Fruit fly (Drosophila melanogaster) S2 (cell line): ENCODE measurements around the gene Snoo.
A peak's percentile ranks its signal among the peaks of the same experiment; 100 is the strongest.

Experiments
- CG8478 ChIP-seq: fragments of >200 bp; optimal IDR thresholded peaks from 2 replicates; lab custom pipeline; 2018
- CTCF ChIP-seq, 2 experiments: fragments of >200 bp; optimal IDR thresholded peaks; 2 replicates each; lab custom pipeline; 2018

Snoo gene

dm6 chr2L:7879292-7879894 lies 104.6 kb downstream of the Snoo start, which contains the start of gene spz3:
TSS of gene spz3 (minus strand) at chr2L:7879552.
- no peak for TF ChIP-seq CTCF (optimal IDR thresholded peaks at IDR 0.05; lab: Kevin White, UChicago)
- TF ChIP-seq CG8478 (lab: Kevin White, UChicago), result no peak

DNA sequence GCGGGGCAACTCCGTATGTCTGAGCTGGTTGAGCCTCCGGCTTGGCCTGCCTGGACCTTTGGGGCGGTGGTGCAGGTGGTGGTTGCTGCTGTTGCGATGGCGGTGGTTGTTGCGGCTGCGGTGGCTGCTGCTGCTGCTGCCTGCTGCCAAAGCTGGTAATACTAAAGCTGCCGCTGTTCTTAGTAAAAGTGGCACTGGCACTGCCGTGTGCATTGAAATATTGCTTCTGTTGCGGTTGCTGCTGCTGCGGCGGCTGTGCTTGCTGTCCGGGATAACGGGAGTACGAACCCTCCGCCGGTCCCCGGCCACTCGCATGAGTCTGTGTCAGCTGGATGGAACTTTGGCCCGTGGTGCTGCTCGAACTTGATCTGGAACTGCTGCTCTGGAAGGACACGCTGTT lies 105.6 kb downstream of the Snoo start:
- no peak for TF ChIP-seq CTCF (optimal IDR thresholded peaks at IDR 0.05; lab: Kevin White, UChicago)
- no peak for TF ChIP-seq CG8478 (lab: Kevin White, UChicago)

dm6 chr2L:7876520-7877232 lies 107.3 kb downstream of the Snoo start:
- no peak for TF ChIP-seq CTCF (optimal IDR thresholded peaks at IDR 0.05; lab: Kevin White, UChicago)
- no peak for TF ChIP-seq CG8478 (lab: Kevin White, UChicago)

- no peak for TF ChIP-seq CTCF (optimal IDR thresholded peaks at IDR 0.05; lab: Kevin White, UChicago)
- TF ChIP-seq CG8478 (lab: Kevin White, UChicago), result no peak
Measured at dm6 chr2L:7875676-7876075, 108.3 kb downstream of the Snoo start.

dm6 chr2L:7872680-7873079 lies 111.3 kb downstream of the Snoo start:
- TF ChIP-seq CTCF (optimal IDR thresholded peaks at IDR 0.05; lab: Kevin White, UChicago) (no peak), CG8478 (lab: Kevin White, UChicago) (no peak)

dm6 chr2L:7871821-7872524 lies 112.0 kb downstream of the Snoo start:
- no peak for TF ChIP-seq CG8478 (lab: Kevin White, UChicago)
- no peak for TF ChIP-seq CTCF (optimal IDR thresholded peaks at IDR 0.05; lab: Kevin White, UChicago)

dm6 chr2L:7871332-7871731 lies 112.7 kb downstream of the Snoo start, which contains the start of gene Proc:
TSS of gene Proc (minus strand) at chr2L:7871432.
- TF ChIP-seq CG8478 (lab: Kevin White, UChicago) (no peak), CTCF (optimal IDR thresholded peaks at IDR 0.05; lab: Kevin White, UChicago) (no peak)

DNA sequence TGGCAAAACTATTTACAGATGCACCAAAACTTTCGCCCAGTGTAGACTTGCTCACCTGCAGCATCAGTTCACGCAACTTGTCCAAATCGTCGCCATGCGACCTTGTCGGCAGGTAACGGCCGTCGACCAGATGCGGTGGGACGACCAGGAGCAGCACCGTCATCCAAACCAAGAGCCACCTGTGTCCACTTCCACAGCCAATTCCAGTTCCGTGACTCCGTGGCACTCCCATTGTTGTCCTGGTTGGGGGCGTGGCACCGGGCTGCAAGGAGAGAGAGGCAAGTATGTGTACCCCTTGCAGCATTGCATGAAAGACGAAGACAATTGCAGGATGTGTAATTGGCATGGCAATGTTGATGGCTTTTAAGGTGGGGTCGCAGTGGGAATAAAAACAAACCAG lies 113.8 kb downstream of the Snoo start:
- TF ChIP-seq CG8478 (lab: Kevin White, UChicago) (no peak), CTCF (optimal IDR thresholded peaks at IDR 0.05; lab: Kevin White, UChicago) (no peak)

DNA sequence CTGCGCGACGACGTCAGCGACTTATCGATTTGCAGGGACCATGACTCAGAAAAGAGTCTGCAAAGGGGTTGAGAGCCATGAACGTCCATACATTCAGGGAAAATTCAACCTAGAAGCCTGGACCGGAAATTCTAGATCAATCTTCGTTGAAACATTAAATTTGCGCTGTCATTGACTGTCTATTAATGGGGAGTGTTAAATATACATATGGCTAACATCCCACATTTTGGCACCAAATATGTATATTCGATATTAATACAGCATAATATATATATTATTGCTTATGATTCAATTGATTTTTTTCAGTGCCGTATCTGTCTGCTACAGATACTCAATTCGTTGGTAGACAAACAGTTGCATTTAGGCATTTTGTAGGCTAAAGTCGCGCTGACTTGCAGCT lies 115.4 kb downstream of the Snoo start:
- TF ChIP-seq CG8478 (lab: Kevin White, UChicago) (no peak), CTCF (optimal IDR thresholded peaks at IDR 0.05; lab: Kevin White, UChicago) (no peak)

- TF ChIP-seq CG8478 (lab: Kevin White, UChicago) (no peak), CTCF (optimal IDR thresholded peaks at IDR 0.05; lab: Kevin White, UChicago) (no peak)
Measured at dm6 chr2L:7861733-7862132, 122.3 kb downstream of the Snoo start.

dm6 chr2L:7860739-7861138 lies 123.3 kb downstream of the Snoo start, which contains the start of gene TwdlE:
TSS of gene TwdlE (minus strand) at chr2L:7860839.
- TF ChIP-seq CTCF (optimal IDR thresholded peaks at IDR 0.05; lab: Kevin White, UChicago), result no peak
- no peak for TF ChIP-seq CG8478 (lab: Kevin White, UChicago)

- peak; percentile 93 to 94 for TF ChIP-seq CTCF (optimal IDR thresholded peaks at IDR 0.05; lab: Kevin White, UChicago)
Measured at dm6 chr2L:7856380-7857127, 127.4 kb downstream of the Snoo start, which contains the start of gene lectin-28C. TSS of gene lectin-28C (plus strand) at chr2L:7857077.

DNA sequence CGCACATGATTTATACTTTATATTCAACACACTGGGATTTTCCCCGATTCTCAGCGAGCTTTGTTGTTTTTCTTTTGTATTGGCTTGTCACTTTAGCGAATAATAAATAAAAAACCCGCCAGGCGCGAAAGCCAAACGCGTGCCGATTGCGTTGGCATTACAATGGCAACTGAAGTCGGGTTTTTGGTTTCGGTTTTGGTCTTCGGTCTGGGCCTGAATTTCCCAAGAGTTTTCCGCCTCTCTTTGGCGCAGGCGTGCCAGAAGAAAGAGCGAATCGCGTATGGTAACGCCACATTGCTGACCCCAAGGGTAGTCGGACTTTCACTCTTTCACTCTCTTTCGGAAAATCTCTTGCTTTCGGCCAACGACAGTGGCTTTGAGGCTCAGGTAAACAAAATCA lies 128.9 kb downstream of the Snoo start, which contains the start of gene CG14535:
Gene CG14535, minus strand, starts transcription at position 368 of the 400 bp plus-strand sequence.
- no peak for TF ChIP-seq CTCF (optimal IDR thresholded peaks at IDR 0.05; lab: Kevin White, UChicago)
- TF ChIP-seq CG8478 (lab: Kevin White, UChicago), result no peak

DNA sequence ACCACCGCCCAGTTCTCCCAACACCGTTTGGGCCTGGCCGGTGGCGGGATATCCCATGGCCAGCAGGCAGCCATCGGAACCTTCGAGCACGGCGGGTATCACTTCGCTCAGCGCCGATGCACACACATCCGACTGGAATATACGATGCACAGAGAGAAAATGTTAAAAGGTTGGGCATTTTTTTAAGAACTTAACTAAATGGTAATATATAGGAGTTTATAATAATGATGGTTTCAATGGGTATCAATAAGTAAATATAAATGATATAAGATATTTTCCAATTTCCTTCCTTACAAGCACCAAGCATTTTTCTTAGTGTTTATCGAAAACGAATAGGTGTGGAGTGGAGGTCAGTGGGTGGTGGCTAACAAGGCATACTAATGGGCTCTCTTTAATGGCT lies 132.4 kb downstream of the Snoo start:
- TF ChIP-seq CG8478 (lab: Kevin White, UChicago) (no peak), CTCF (optimal IDR thresholded peaks at IDR 0.05; lab: Kevin White, UChicago) (no peak)
